Fruit fly (Drosophila melanogaster) whole organism, embryonic: ENCODE measurements around the gene UQCR-6.4L.

Source experiments
- CG11398 ChIP-seq: fragments of 200-800 bp; sonication (Bioruptor generic); optimal IDR thresholded peaks from 2 replicates; lab custom pipeline; 2016; ENCODE audit warnings: missing biosample characterization, missing genetic modification characterization
- CG12155 ChIP-seq: fragments of 200-800 bp; sonication (Bioruptor generic); optimal IDR thresholded peaks from 3 replicates; lab custom pipeline; 2016; ENCODE audit warnings: missing biosample characterization, missing genetic modification characterization
- CG13624 ChIP-seq: fragments of 200-800 bp; sonication (Bioruptor generic); optimal IDR thresholded peaks from 2 replicates; lab custom pipeline; 2016; ENCODE audit warnings: missing biosample characterization, missing genetic modification characterization
- CG1647 ChIP-seq: fragments of 200-800 bp; sonication (Bioruptor generic); optimal IDR thresholded peaks from 3 replicates; lab custom pipeline; 2016; ENCODE audit warnings: missing biosample characterization, missing genetic modification characterization
- CG17361 ChIP-seq: fragments of 200-800 bp; sonication (Bioruptor generic); IDR thresholded peaks from 3 replicates; pipeline ENCODE4 v1.3.6; 2022; ENCODE audit warnings: missing biosample characterization, missing genetic modification characterization
- CG17385 ChIP-seq: fragments of 200-800 bp; sonication (Bioruptor generic); optimal IDR thresholded peaks from 3 replicates; lab custom pipeline; 2018; ENCODE audit warnings: missing biosample characterization, mild to moderate bottlenecking, missing genetic modification characterization
- CG17568 ChIP-seq: fragments of 200-800 bp; sonication (Bioruptor generic); optimal IDR thresholded peaks from 2 replicates; lab custom pipeline; 2018; ENCODE audit warnings: missing biosample characterization, mild to moderate bottlenecking, missing genetic modification characterization, moderate library complexity
- CG1792 ChIP-seq: fragments of 200-800 bp; sonication (Bioruptor generic); optimal IDR thresholded peaks from 2 replicates; lab custom pipeline; 2016; ENCODE audit warnings: missing biosample characterization, missing genetic modification characterization
- CG34376 ChIP-seq: fragments of 200-800 bp; sonication (Bioruptor generic); optimal IDR thresholded peaks from 2 replicates; lab custom pipeline; 2018; ENCODE audit warnings: missing biosample characterization, mild to moderate bottlenecking, missing genetic modification characterization
- CG7839 ChIP-seq: fragments of 200-800 bp; sonication (Bioruptor generic); optimal IDR thresholded peaks from 3 replicates; lab custom pipeline; 2018; ENCODE audit warnings: missing biosample characterization, mild to moderate bottlenecking, missing genetic modification characterization, moderate library complexity
- CG7963 ChIP-seq: fragments of 200-800 bp; sonication (Bioruptor generic); IDR thresholded peaks from 3 replicates; pipeline ENCODE4 v1.3.6; 2022; ENCODE audit warnings: missing biosample characterization, missing genetic modification characterization; ENCODE audit not compliant: partially characterized antibody
- CkIIα-i1 ChIP-seq: fragments of 200-800 bp; sonication (Bioruptor generic); IDR thresholded peaks from 2 replicates; pipeline ENCODE4 v1.3.6; 2022; ENCODE audit warnings: missing biosample characterization, missing genetic modification characterization
- D19B ChIP-seq: fragments of 200-800 bp; sonication (Bioruptor generic); optimal IDR thresholded peaks from 2 replicates; lab custom pipeline; 2017; ENCODE audit warnings: missing biosample characterization, mild to moderate bottlenecking, missing genetic modification characterization
- Dip2 ChIP-seq: fragments of 200-800 bp; sonication (Bioruptor generic); IDR thresholded peaks from 2 replicates; pipeline ENCODE4 v1.3.6; 2022; ENCODE audit warnings: missing biosample characterization, missing genetic modification characterization
- Gug ChIP-seq: fragments of 200-800 bp; sonication (Bioruptor generic); IDR thresholded peaks from 4 replicates; pipeline ENCODE4 v1.3.6; 2022; ENCODE audit warnings: missing biosample characterization, missing genetic modification characterization
- HmgD ChIP-seq: fragments of 200-800 bp; sonication (Bioruptor generic); optimal IDR thresholded peaks from 3 replicates; lab custom pipeline; 2016; ENCODE audit warnings: missing biosample characterization, missing genetic modification characterization
- Hr3 ChIP-seq: fragments of 200-800 bp; sonication (Bioruptor generic); optimal IDR thresholded peaks from 3 replicates; lab custom pipeline; 2016; ENCODE audit warnings: missing biosample characterization, missing genetic modification characterization
- NC2α ChIP-seq: fragments of 200-800 bp; sonication (Bioruptor generic); optimal IDR thresholded peaks from 2 replicates; lab custom pipeline; 2016; ENCODE audit warnings: missing biosample characterization, missing genetic modification characterization
- Nf-YA ChIP-seq: fragments of 200-800 bp; sonication (Bioruptor generic); IDR thresholded peaks from 2 replicates; pipeline ENCODE4 v1.3.6; 2022; ENCODE audit warnings: missing biosample characterization, missing genetic modification characterization
- Rx ChIP-seq: fragments of 200-800 bp; sonication (Bioruptor generic); IDR thresholded peaks from 2 replicates; pipeline ENCODE4 v1.3.6; 2022; ENCODE audit warnings: missing biosample characterization, missing genetic modification characterization
- Ssrp ChIP-seq: fragments of 200-800 bp; sonication (Bioruptor generic); optimal IDR thresholded peaks from 2 replicates; lab custom pipeline; 2018; ENCODE audit warnings: missing biosample characterization, mild to moderate bottlenecking, missing genetic modification characterization, moderate library complexity
- Stat92E ChIP-seq, 3 experiments: fragments of >200 bp in 2 of 3; fragments of 200-800 bp in 1 of 3; sonication (Bioruptor generic) in 1 of 3; optimal IDR thresholded peaks; 2 replicates each; lab custom pipeline; 2017 to 2019; ENCODE audit warnings: missing biosample characterization in 3 of 3, missing genetic modification characterization in 3 of 3, mild to moderate bottlenecking in 1 of 3, moderate library complexity in 1 of 3
- Vsx1 ChIP-seq: fragments of 200-800 bp; sonication (Bioruptor generic); optimal IDR thresholded peaks from 2 replicates; lab custom pipeline; 2017; ENCODE audit warnings: missing biosample characterization, mild to moderate bottlenecking, missing genetic modification characterization, missing genetic modification reagents
- Xrp1 ChIP-seq: fragments of 200-800 bp; sonication (Bioruptor generic); IDR thresholded peaks from 2 replicates; pipeline ENCODE4 v1.3.6; 2022; ENCODE audit warnings: missing biosample characterization, missing genetic modification characterization
- abd-A ChIP-seq: fragments of 200-800 bp; sonication (Bioruptor generic); optimal IDR thresholded peaks from 3 replicates; lab custom pipeline; 2019; ENCODE audit warnings: missing biosample characterization, mild to moderate bottlenecking, missing genetic modification characterization, moderate library complexity
- aop ChIP-seq: fragments of 200-800 bp; sonication (Bioruptor generic); IDR thresholded peaks from 2 replicates; pipeline ENCODE4 v1.3.6; 2022; ENCODE audit warnings: missing biosample characterization, missing genetic modification characterization
- ato ChIP-seq: fragments of 200-800 bp; sonication (Bioruptor generic); IDR thresholded peaks from 2 replicates; pipeline ENCODE4 v1.3.6; 2022; ENCODE audit warnings: missing biosample characterization, missing genetic modification characterization; ENCODE audit not compliant: partially characterized antibody
- az2 ChIP-seq: fragments of 200-800 bp; sonication (Bioruptor generic); optimal IDR thresholded peaks from 3 replicates; lab custom pipeline; 2016; ENCODE audit warnings: missing biosample characterization, missing genetic modification characterization
- bigmax ChIP-seq: fragments of 200-800 bp; sonication (Bioruptor generic); optimal IDR thresholded peaks from 2 replicates; lab custom pipeline; 2018; ENCODE audit warnings: missing biosample characterization, mild to moderate bottlenecking, missing genetic modification characterization
- bsh ChIP-seq, 2 experiments: fragments of 200-800 bp; sonication (Bioruptor generic); optimal IDR thresholded peaks; 2 replicates each; lab custom pipeline; 2017 to 2018; ENCODE audit warnings: mild to moderate bottlenecking in 2 of 2, missing biosample characterization in 2 of 2, missing genetic modification characterization in 2 of 2, moderate library complexity in 1 of 2
- cas ChIP-seq: fragments of 200-800 bp; sonication (Bioruptor generic); IDR thresholded peaks from 2 replicates; pipeline ENCODE4 v1.3.6; 2022; ENCODE audit warnings: missing biosample characterization, missing genetic modification characterization
- cwo ChIP-seq: fragments of 200-800 bp; sonication (Bioruptor generic); optimal IDR thresholded peaks from 3 replicates; lab custom pipeline; 2017; ENCODE audit warnings: missing biosample characterization, missing genetic modification characterization, mild to moderate bottlenecking, moderate library complexity, missing genetic modification reagents
- dmrt11E ChIP-seq: fragments of 200-800 bp; sonication (Bioruptor generic); optimal IDR thresholded peaks from 3 replicates; lab custom pipeline; 2018; ENCODE audit warnings: missing biosample characterization, mild to moderate bottlenecking, missing genetic modification characterization, moderate library complexity
- ems ChIP-seq: fragments of 200-800 bp; sonication (Bioruptor generic); optimal IDR thresholded peaks from 3 replicates; lab custom pipeline; 2016; ENCODE audit warnings: missing biosample characterization, missing genetic modification characterization
- ewg ChIP-seq: fragments of 200-800 bp; sonication (Bioruptor generic); optimal IDR thresholded peaks from 3 replicates; lab custom pipeline; 2017; ENCODE audit warnings: mild to moderate bottlenecking, missing biosample characterization, missing genetic modification reagents, missing genetic modification characterization
- fu2 ChIP-seq: fragments of 200-800 bp; sonication (Bioruptor generic); optimal IDR thresholded peaks from 2 replicates; lab custom pipeline; 2016; ENCODE audit warnings: missing biosample characterization, missing genetic modification characterization
- gro ChIP-seq: fragments of 200-800 bp; sonication (Bioruptor generic); optimal IDR thresholded peaks from 2 replicates; lab custom pipeline; 2016; ENCODE audit warnings: missing biosample characterization, missing genetic modification characterization
- hth ChIP-seq: fragments of >200 bp; optimal IDR thresholded peaks from 2 replicates; lab custom pipeline; 2017; ENCODE audit warnings: inconsistent platforms
- jigr1 ChIP-seq: fragments of 200-800 bp; sonication (Bioruptor generic); IDR thresholded peaks from 3 replicates; pipeline ENCODE4 v1.3.6; 2022; ENCODE audit warnings: missing biosample characterization, missing genetic modification characterization
- jing ChIP-seq: fragments of 200-800 bp; sonication (Bioruptor generic); optimal IDR thresholded peaks from 2 replicates; lab custom pipeline; 2018; ENCODE audit warnings: missing biosample characterization, mild to moderate bottlenecking, missing genetic modification characterization
- lola ChIP-seq, 3 experiments: fragments of >200 bp in 2 of 3; fragments of 200-800 bp in 1 of 3; sonication (Bioruptor generic) in 1 of 3; optimal IDR thresholded peaks; 2 replicates each; lab custom pipeline; 2017 to 2019; ENCODE audit warnings: missing biosample characterization in 3 of 3, missing genetic modification characterization in 3 of 3, mild to moderate bottlenecking in 1 of 3, moderate library complexity in 1 of 3
- nom ChIP-seq: fragments of 200-800 bp; sonication (Bioruptor generic); optimal IDR thresholded peaks from 2 replicates; lab custom pipeline; 2017; ENCODE audit warnings: missing biosample characterization, missing genetic modification characterization, mild to moderate bottlenecking, moderate library complexity, missing genetic modification reagents
- pan ChIP-seq, 4 experiments: fragments of >200 bp in 3 of 4; fragments of 200-800 bp in 1 of 4; sonication (Bioruptor generic) in 1 of 4; optimal IDR thresholded peaks in 3 of 4; IDR thresholded peaks in 1 of 4; 2 replicates each; pipeline versions ENCODE4 v1.3.6 to Lab custom; 2017 to 2022; ENCODE audit warnings: missing biosample characterization in 2 of 4, missing genetic modification characterization in 2 of 4, mixed read lengths in 1 of 4
- peb ChIP-seq: fragments of 200-800 bp; sonication (Bioruptor generic); IDR thresholded peaks from 2 replicates; pipeline ENCODE4 v1.3.6; 2022; ENCODE audit warnings: missing biosample characterization, missing genetic modification characterization
- pho ChIP-seq: fragments of 200-800 bp; sonication (Bioruptor generic); optimal IDR thresholded peaks from 2 replicates; lab custom pipeline; 2016; ENCODE audit warnings: missing biosample characterization, missing genetic modification characterization
- seq ChIP-seq: fragments of 200-800 bp; sonication (Bioruptor generic); IDR thresholded peaks from 2 replicates; pipeline ENCODE4 v1.3.6; 2022; ENCODE audit warnings: missing biosample characterization, missing genetic modification characterization
- slou ChIP-seq: fragments of 200-800 bp; sonication (Bioruptor generic); optimal IDR thresholded peaks from 3 replicates; lab custom pipeline; 2016; ENCODE audit warnings: missing biosample characterization, missing genetic modification characterization
- tap ChIP-seq: fragments of 200-800 bp; optimal IDR thresholded peaks from 3 replicates; lab custom pipeline; 2019; ENCODE audit warnings: missing biosample characterization, mild to moderate bottlenecking, missing genetic modification characterization, moderate library complexity
- tgo ChIP-seq: fragments of 200-800 bp; sonication (Bioruptor generic); IDR thresholded peaks from 3 replicates; pipeline ENCODE4 v1.3.6; 2022; ENCODE audit warnings: missing biosample characterization, missing genetic modification characterization
- trh ChIP-seq: fragments of 200-800 bp; sonication (Bioruptor generic); optimal IDR thresholded peaks from 2 replicates; lab custom pipeline; 2016; ENCODE audit warnings: missing biosample characterization, missing genetic modification characterization
- vvl ChIP-seq: fragments of 200-800 bp; sonication (Bioruptor generic); IDR thresholded peaks from 2 replicates; pipeline ENCODE4 v1.3.6; 2022; ENCODE audit warnings: missing biosample characterization, missing genetic modification characterization

UQCR-6.4L gene

DNA sequence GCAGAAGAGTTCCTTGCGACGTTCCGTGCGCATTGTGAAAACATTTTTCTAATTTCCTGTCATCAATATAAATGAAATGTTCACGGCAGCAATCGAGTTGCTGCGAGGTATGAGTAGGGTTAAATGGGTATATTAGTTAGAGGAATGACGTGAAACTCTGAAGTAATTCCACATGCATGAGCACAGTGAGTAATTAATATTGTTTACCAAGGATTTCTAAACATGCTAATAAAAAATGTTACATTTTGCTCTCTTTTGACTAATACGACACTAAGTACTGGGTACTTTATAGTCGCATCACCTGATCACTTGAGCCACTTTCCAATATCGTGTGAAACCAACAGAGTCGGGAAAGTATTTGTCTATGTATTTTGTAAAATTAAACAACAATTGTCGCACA is 22.3 kb upstream of the UQCR-6.4L start (continued):
- TF ChIP-seq Ssrp (tag; lab: Kevin White, UChicago) (no peak), ewg (GFP tag; lab: Kevin White, UChicago) (peak; percentile 41), Hr3 (GFP tag; lab: Kevin White, UChicago) (peak; percentile 42), nom (no peak), cas (GFP tag; lab: Robert Waterston, UW) (no peak), peb (GFP tag; lab: Robert Waterston, UW) (no peak), abd-A (tag; lab: Kevin White, UChicago) (no peak), jing (GFP tag; lab: Kevin White, UChicago) (no peak), aop (no peak), trh (GFP tag; lab: Kevin White, UChicago) (no peak), CG13624 (GFP tag; lab: Kevin White, UChicago) (no peak), tgo (GFP tag; lab: Robert Waterston, UW) (peak; percentile 37; the same call in 1 of the 3 replicates), Vsx1 (GFP tag; lab: Kevin White, UChicago) (no peak), D19B (GFP tag; lab: Kevin White, UChicago) (no peak), Stat92E (GFP tag; optimal IDR thresholded peaks at IDR 0.05; lab: Kevin White, UChicago) (no peak), bigmax (GFP tag; lab: Kevin White, UChicago) (no peak), CG1792 (GFP tag; lab: Kevin White, UChicago) (no peak), CG11398 (GFP tag; lab: Kevin White, UChicago) (peak; percentile 0), CG34376 (no peak), Rx (no peak), gro (no peak), CG7963 (GFP tag; lab: Robert Waterston, UW) (no peak), cwo (GFP tag; lab: Kevin White, UChicago) (no peak), CG7839 (tag; lab: Kevin White, UChicago) (peak; percentile 32), seq (GFP tag; lab: Robert Waterston, UW) (no peak), CkIIα-i1 (GFP tag; lab: Robert Waterston, UW) (no peak), Dip2 (GFP tag; lab: Robert Waterston, UW) (no peak), pho (GFP tag; lab: Kevin White, UChicago) (no peak), HmgD (GFP tag; lab: Kevin White, UChicago) (no peak), CG17568 (GFP tag; lab: Kevin White, UChicago) (no peak), NC2α (GFP tag; lab: Kevin White, UChicago) (no peak), fu2 (GFP tag; lab: Kevin White, UChicago) (peak; percentile 4), CG17361 (GFP tag; lab: Robert Waterston, UW) (no peak), tap (tag; lab: Kevin White, UChicago) (peak; percentile 6), slou (GFP tag; lab: Kevin White, UChicago) (no peak), bsh (GFP tag; optimal IDR thresholded peaks at IDR 0.05; lab: Kevin White, UChicago) (no peak), Gug (GFP tag; lab: Robert Waterston, UW) (peak; percentile 21; the same call in 1 of the 4 replicates), CG17385 (peak; percentile 18), CG1647 (peak; percentile 21), ato (GFP tag; lab: Robert Waterston, UW) (no peak), vvl (GFP tag; lab: Robert Waterston, UW) (no peak), Xrp1 (GFP tag; lab: Robert Waterston, UW) (no peak), dmrt11E (tag; lab: Kevin White, UChicago) (peak; percentile 59), Nf-YA (GFP tag; lab: Robert Waterston, UW) (0 out of 2 replicates have a peak, but pooled peaks have one; percentile 25), az2 (peak; percentile 46), CG12155 (GFP tag; lab: Kevin White, UChicago) (no peak), ems (GFP tag; lab: Kevin White, UChicago) (no peak), jigr1 (GFP tag; lab: Robert Waterston, UW) (no peak), hth (no peak), pan (optimal IDR thresholded peaks at IDR 0.05; lab: Kevin White, UChicago) (no peak), pan (GFP tag; optimal IDR thresholded peaks at IDR 0.05 in 1 of 2, IDR thresholded peaks at IDR 0.05 in 1 of 2) (peak in 1 of 2 experiments; percentile 44), lola (GFP tag; optimal IDR thresholded peaks at IDR 0.05; lab: Kevin White, UChicago) (peak in 1 of 3 experiments; percentile 29)
